Worm (Caenorhabditis elegans): ENCODE measurements around the gene F35E8.9.

Gene F35E8.9

DNA sequence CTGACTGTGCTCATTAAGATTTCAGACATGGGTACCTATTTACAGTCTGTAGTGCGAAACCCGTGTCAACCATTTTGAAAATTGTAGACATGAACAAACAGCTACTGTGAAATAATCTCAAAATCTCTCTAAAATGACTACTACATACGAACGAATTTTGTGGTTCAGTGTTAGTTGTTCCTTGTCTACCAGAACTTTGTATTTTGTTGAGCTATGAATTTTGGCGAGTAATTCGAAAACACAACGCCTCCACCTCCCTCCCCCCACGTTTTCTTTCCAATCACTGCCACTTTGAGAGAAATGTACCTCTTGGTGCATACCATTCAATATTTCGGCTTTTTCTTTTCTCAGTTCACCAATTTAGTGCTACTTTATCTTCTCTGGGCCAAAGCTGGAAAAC, 24.7 kb downstream of the F35E8.9 start, which contains the start of gene T06C12.11:
Gene T06C12.11, plus strand, starts transcription at position 301 of the 400 bp plus-strand sequence.
- TF ChIP-seq ekl-4 (GFP tag; IDR thresholded peaks at IDR 0.05) (no peak), hsf-1 (GFP tag; IDR thresholded peaks at IDR 0.05) (no peak), nfyb-1 (GFP tag; IDR thresholded peaks at IDR 0.05) (no peak), cebp-1 (GFP tag; IDR thresholded peaks at IDR 0.05) (no peak), cebp-1 (tag; optimal IDR thresholded peaks at IDR 0.05) (no peak), ceh-40 (GFP tag; IDR thresholded peaks at IDR 0.05) (no peak), lag-1 (GFP tag; IDR thresholded peaks at IDR 0.05) (no peak), aptf-3 (GFP tag; IDR thresholded peaks at IDR 0.05) (no peak), F39B2.1 (GFP tag; IDR thresholded peaks at IDR 0.05) (no peak), madf-6 (GFP tag; IDR thresholded peaks at IDR 0.05) (no peak), Y56A3A.18 (GFP tag; IDR thresholded peaks at IDR 0.05) (no peak)

DNA sequence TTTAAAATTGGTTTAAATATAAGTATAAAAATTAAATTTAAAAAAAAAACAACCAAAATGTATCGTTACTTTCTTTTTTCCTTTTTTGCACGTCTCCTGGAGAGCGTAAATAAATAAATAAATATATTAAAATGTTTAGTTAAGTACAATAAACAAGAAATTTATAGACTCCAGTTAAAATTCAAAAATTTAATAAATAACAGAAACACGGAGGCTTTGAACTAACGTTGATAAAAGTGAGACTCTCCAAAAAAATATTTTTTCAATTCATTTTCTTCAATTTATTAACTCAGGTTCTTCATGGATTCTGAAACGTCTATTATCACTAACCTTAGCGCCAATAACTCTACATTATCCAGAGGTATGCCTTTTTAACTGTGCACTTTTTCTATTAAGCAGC, 25.6 kb downstream of the F35E8.9 start, which contains the start of gene T06C12.12:
Gene T06C12.12, plus strand, starts transcription at position 301 of the 400 bp plus-strand sequence.
- TF ChIP-seq Y56A3A.18 (GFP tag; IDR thresholded peaks at IDR 0.05) = no peak
- no peak for TF ChIP-seq cebp-2 (GFP tag; IDR thresholded peaks at IDR 0.05)
- no peak for TF ChIP-seq nfyb-1 (GFP tag; IDR thresholded peaks at IDR 0.05)
- no peak for TF ChIP-seq K12H6.12 (tag; optimal IDR thresholded peaks at IDR 0.05)
- no peak for TF ChIP-seq hmg-20 (GFP tag; IDR thresholded peaks at IDR 0.05)
- no peak for TF ChIP-seq lsl-1 (GFP tag; optimal IDR thresholded peaks at IDR 0.05)
- TF ChIP-seq ztf-18 (tag; optimal IDR thresholded peaks at IDR 0.05) = no peak
- TF ChIP-seq rcor-1 (GFP tag; IDR thresholded peaks at IDR 0.05) = no peak

DNA sequence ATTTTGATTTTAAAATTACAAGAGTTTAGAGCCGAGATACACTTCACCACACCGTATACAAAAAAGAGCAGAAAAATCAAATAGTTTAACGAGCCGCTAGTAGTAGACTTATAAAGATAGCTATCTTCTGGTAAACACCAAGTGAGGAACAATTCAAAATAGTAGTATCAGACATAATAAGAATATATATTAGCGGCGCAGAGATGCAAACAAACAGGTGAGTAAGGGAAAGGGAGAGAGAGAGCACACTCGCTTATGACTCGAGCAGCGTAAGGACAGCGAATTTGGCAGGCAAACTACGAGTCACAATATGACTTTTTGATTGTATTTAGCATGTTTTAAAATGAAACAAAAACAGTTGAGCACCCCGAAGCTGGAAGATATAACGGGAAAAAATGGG, 26.1 kb downstream of the F35E8.9 start:
- TF ChIP-seq nhr-80 (tag; optimal IDR thresholded peaks at IDR 0.05) (peak; percentile 74), zim-3 (tag; optimal IDR thresholded peaks at IDR 0.05) (no peak)

DNA sequence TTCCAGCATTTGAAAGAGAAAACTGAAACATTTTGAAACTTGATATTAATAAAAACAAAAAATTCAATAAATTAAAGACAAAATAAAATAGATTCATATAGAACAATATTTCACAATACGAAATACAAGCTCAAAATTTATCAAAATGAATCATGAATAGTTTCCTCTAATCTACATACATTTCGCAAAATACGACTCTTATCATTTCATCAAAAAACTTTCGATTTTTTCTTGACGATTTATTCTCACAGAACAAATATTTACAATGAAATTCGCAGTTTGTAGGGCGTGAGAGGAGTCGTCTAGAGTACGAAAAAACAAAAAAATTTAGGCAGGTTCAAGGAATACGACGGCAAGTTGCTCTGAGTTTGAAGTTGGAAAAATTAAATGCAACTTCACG, 27.2 kb downstream of the F35E8.9 start:
- TF ChIP-seq cebp-1 (GFP tag; IDR thresholded peaks at IDR 0.05) (no peak), cebp-1 (tag; optimal IDR thresholded peaks at IDR 0.05) (peak; percentile 28), nhr-80 (tag; optimal IDR thresholded peaks at IDR 0.05) (peak; percentile 31), Y79H2A.3 (GFP tag; conservative IDR thresholded peaks at IDR 0.05) (no peak)

DNA sequence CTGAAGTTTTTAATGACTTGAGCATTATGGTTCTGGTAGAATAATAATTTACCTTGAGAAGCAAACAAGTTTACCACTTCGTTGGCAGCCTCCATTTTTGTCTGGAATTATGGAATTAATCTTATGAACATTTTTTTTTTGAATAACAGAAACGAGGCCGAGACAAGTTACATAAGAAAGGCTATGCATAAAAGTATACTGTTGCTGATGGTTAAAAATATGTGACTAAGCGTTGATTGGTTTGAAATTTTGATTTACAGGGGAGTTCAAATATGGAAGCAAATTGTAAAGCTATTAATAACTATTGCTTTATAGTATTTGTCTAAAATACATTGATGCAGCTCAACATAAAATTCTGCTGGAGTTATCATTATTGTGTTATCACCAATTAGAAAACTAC, 28.6 kb downstream of the F35E8.9 start, which contains the start of gene cgt-1:
Gene cgt-1, minus strand, starts transcription at position 101 of the 400 bp plus-strand sequence.
- TF ChIP-seq rec-8 (tag; optimal IDR thresholded peaks at IDR 0.05) = no peak
- TF ChIP-seq B0336.3 (GFP tag; IDR thresholded peaks at IDR 0.05) = no peak
- TF ChIP-seq rpc-1 (optimal IDR thresholded peaks at IDR 0.05) = no peak
- TF ChIP-seq rpc-1 (tag; optimal IDR thresholded peaks at IDR 0.05) = no peak
- no peak for TF ChIP-seq egl-18 (GFP tag; IDR thresholded peaks at IDR 0.05)
- TF ChIP-seq nhr-120 (GFP tag; IDR thresholded peaks at IDR 0.05) = no peak
- TF ChIP-seq T07F8.4 (tag; optimal IDR thresholded peaks at IDR 0.05) = no peak
- no peak for TF ChIP-seq die-1 (tag; optimal IDR thresholded peaks at IDR 0.05)
- no peak for TF ChIP-seq tlf-1 (GFP tag; optimal IDR thresholded peaks at IDR 0.05)
- TF ChIP-seq nfya-1 (tag; optimal IDR thresholded peaks at IDR 0.05; ENCODE audit: borderline replicate concordance, insufficient read depth) = no peak
- no peak for TF ChIP-seq F57C9.4 (tag; optimal IDR thresholded peaks at IDR 0.05)
- no peak for TF ChIP-seq ztf-6 (GFP tag; IDR thresholded peaks at IDR 0.05)
- TF ChIP-seq B0019.2 (GFP tag; conservative IDR thresholded peaks at IDR 0.05) = no peak
- TF ChIP-seq zim-3 (tag; optimal IDR thresholded peaks at IDR 0.05) = no peak

Measured in whole organism, young adult.